Worm (Caenorhabditis elegans) whole organism, late embryonic: ENCODE measurements around the gene R09F10.5.
A peak's percentile ranks its signal among the peaks of the same experiment; 100 is the strongest.

Experiments
- K09A11.1 ChIP-seq: sonication (generic microtip); optimal IDR thresholded peaks from 2 replicates; lab custom pipeline; 2017; ENCODE audit warnings: antibody characterized with exemption, mild to moderate bottlenecking, missing genetic modification characterization, missing compliant biosample characterization; ENCODE audit not compliant: insufficient read depth
- T23F11.4 ChIP-seq: fragments of 200-800 bp; sonication (Bioruptor generic); optimal IDR thresholded peaks from 2 replicates; lab custom pipeline; 2018; ENCODE audit warnings: mild to moderate bottlenecking, missing genetic modification characterization, missing compliant biosample characterization
- ama-1 ChIP-seq: fragments of 150-350 bp; optimal IDR thresholded peaks from 2 replicates; lab custom pipeline; 2014
- ceh-14 ChIP-seq: sonication (generic microtip); optimal IDR thresholded peaks from 2 replicates; lab custom pipeline; 2016; ENCODE audit warnings: missing genotype, missing genetic modification characterization, missing compliant biosample characterization
- ceh-18 ChIP-seq: sonication (generic microtip); optimal IDR thresholded peaks from 2 replicates; lab custom pipeline; 2016; ENCODE audit warnings: missing genetic modification characterization, missing compliant biosample characterization
- ceh-22 ChIP-seq: sonication (generic microtip); optimal IDR thresholded peaks from 2 replicates; lab custom pipeline; 2017; ENCODE audit warnings: missing biosample characterization, missing genetic modification characterization
- ceh-24 ChIP-seq: sonication (generic microtip); optimal IDR thresholded peaks from 2 replicates; lab custom pipeline; 2016; ENCODE audit warnings: mild to moderate bottlenecking, missing genetic modification characterization, missing compliant biosample characterization
- ceh-30 ChIP-seq: fragments of 150-350 bp; optimal IDR thresholded peaks from 2 replicates; lab custom pipeline; 2014; ENCODE audit warnings: missing biosample characterization, missing genetic modification characterization
- ceh-45 ChIP-seq: fragments of 200-800 bp; sonication (Bioruptor generic); IDR thresholded peaks from 2 replicates; pipeline ENCODE4 v1.3.6; 2022; ENCODE audit warnings: missing genetic modification reagents, missing genetic modification characterization, missing compliant biosample characterization
- ceh-48 ChIP-seq: sonication (generic microtip); optimal IDR thresholded peaks from 2 replicates; lab custom pipeline; 2016; ENCODE audit warnings: missing genetic modification characterization, inconsistent platforms, missing compliant biosample characterization
- ceh-9 ChIP-seq: sonication (generic microtip); optimal IDR thresholded peaks from 2 replicates; lab custom pipeline; 2016; ENCODE audit warnings: mild to moderate bottlenecking, missing genetic modification characterization, inconsistent platforms, missing compliant biosample characterization
- che-1 ChIP-seq: sonication (generic microtip); optimal IDR thresholded peaks from 2 replicates; lab custom pipeline; 2016; ENCODE audit warnings: mild to moderate bottlenecking, missing genetic modification characterization, missing compliant biosample characterization
- dve-1 ChIP-seq: sonication (generic microtip); optimal IDR thresholded peaks from 2 replicates; lab custom pipeline; 2017; ENCODE audit warnings: antibody characterized with exemption, mild to moderate bottlenecking, missing genetic modification characterization, missing compliant biosample characterization
- elt-4 ChIP-seq: sonication (generic microtip); optimal IDR thresholded peaks from 2 replicates; lab custom pipeline; 2016; ENCODE audit warnings: missing genetic modification characterization, missing compliant biosample characterization
- ets-4 ChIP-seq: sonication (generic microtip); optimal IDR thresholded peaks from 2 replicates; lab custom pipeline; 2016; ENCODE audit warnings: missing genetic modification characterization, missing compliant biosample characterization
- eyg-1 ChIP-seq: sonication (generic microtip); optimal IDR thresholded peaks from 2 replicates; lab custom pipeline; 2016; ENCODE audit warnings: missing genotype, missing genetic modification characterization, missing compliant biosample characterization
- fax-1 ChIP-seq: sonication (generic microtip); optimal IDR thresholded peaks from 2 replicates; lab custom pipeline; 2016; ENCODE audit warnings: missing genotype, missing genetic modification characterization, missing compliant biosample characterization
- gmeb-2 ChIP-seq: sonication (generic microtip); optimal IDR thresholded peaks from 2 replicates; lab custom pipeline; 2016; ENCODE audit warnings: missing genetic modification characterization, inconsistent platforms, missing compliant biosample characterization
- hlh-30 ChIP-seq: sonication (generic microtip); optimal IDR thresholded peaks from 2 replicates; lab custom pipeline; 2017; ENCODE audit warnings: antibody characterized with exemption, missing genetic modification characterization, missing compliant biosample characterization; ENCODE audit not compliant: insufficient read depth
- nfya-1 ChIP-seq: sonication (generic microtip); optimal IDR thresholded peaks from 2 replicates; lab custom pipeline; 2017; ENCODE audit warnings: missing genetic modification characterization, mild to moderate bottlenecking, missing compliant biosample characterization, antibody characterized with exemption, moderate library complexity
- nhr-11 ChIP-seq: fragments of 150-350 bp; optimal IDR thresholded peaks from 2 replicates; lab custom pipeline; 2014; ENCODE audit warnings: missing biosample characterization, missing genetic modification characterization
- nhr-232 ChIP-seq: sonication (generic microtip); optimal IDR thresholded peaks from 2 replicates; lab custom pipeline; 2016; ENCODE audit warnings: missing genetic modification characterization, missing compliant biosample characterization
- npax-4 ChIP-seq: sonication (generic microtip); optimal IDR thresholded peaks from 2 replicates; lab custom pipeline; 2016; ENCODE audit warnings: missing genetic modification characterization, missing compliant biosample characterization
- odd-2 ChIP-seq: sonication (generic microtip); optimal IDR thresholded peaks from 2 replicates; lab custom pipeline; 2017; ENCODE audit warnings: antibody characterized with exemption, mild to moderate bottlenecking, missing genetic modification characterization, missing compliant biosample characterization
- pat-9 ChIP-seq: fragments of 200-800 bp; sonication (Bioruptor generic); optimal IDR thresholded peaks from 2 replicates; lab custom pipeline; 2018; ENCODE audit warnings: mild to moderate bottlenecking, missing genetic modification characterization, moderate library complexity, missing compliant biosample characterization
- pha-2 ChIP-seq: sonication (generic microtip); optimal IDR thresholded peaks from 2 replicates; lab custom pipeline; 2017; ENCODE audit warnings: mild to moderate bottlenecking, missing genetic modification characterization, missing compliant biosample characterization
- pqm-1 ChIP-seq: sonication (generic microtip); optimal IDR thresholded peaks from 2 replicates; lab custom pipeline; 2016; ENCODE audit warnings: missing genetic modification characterization, missing compliant biosample characterization
- pros-1 ChIP-seq: fragments of 150-350 bp; optimal IDR thresholded peaks from 2 replicates; lab custom pipeline; 2014; ENCODE audit warnings: missing biosample characterization, missing genetic modification reagents, missing genetic modification characterization
- ref-2 ChIP-seq: sonication (generic microtip); optimal IDR thresholded peaks from 2 replicates; lab custom pipeline; 2016; ENCODE audit warnings: missing genetic modification characterization, missing compliant biosample characterization
- rnt-1 ChIP-seq: sonication (generic microtip); optimal IDR thresholded peaks from 2 replicates; lab custom pipeline; 2016; ENCODE audit warnings: missing genetic modification characterization, missing compliant biosample characterization
- sdc-2 ChIP-seq: sonication (generic microtip); optimal IDR thresholded peaks from 2 replicates; lab custom pipeline; 2016; ENCODE audit warnings: missing genotype, missing genetic modification characterization, missing compliant biosample characterization
- sox-2 ChIP-seq: fragments of 200-800 bp; sonication (Bioruptor generic); IDR thresholded peaks from 2 replicates; pipeline ENCODE4 v1.3.6; 2022; ENCODE audit warnings: missing genetic modification reagents, missing genetic modification characterization, missing compliant biosample characterization
- sox-4 ChIP-seq: sonication (generic microtip); optimal IDR thresholded peaks from 2 replicates; lab custom pipeline; 2017; ENCODE audit warnings: mild to moderate bottlenecking, missing genetic modification characterization, inconsistent platforms, missing compliant biosample characterization
- syd-9 ChIP-seq: sonication (generic microtip); optimal IDR thresholded peaks from 2 replicates; lab custom pipeline; 2016; ENCODE audit warnings: mild to moderate bottlenecking, missing genetic modification characterization, moderate library complexity, missing compliant biosample characterization
- tbx-2 ChIP-seq: sonication (generic microtip); optimal IDR thresholded peaks from 2 replicates; lab custom pipeline; 2016; ENCODE audit warnings: missing genetic modification characterization, missing compliant biosample characterization
- tbx-7 ChIP-seq: sonication (generic microtip); optimal IDR thresholded peaks from 2 replicates; lab custom pipeline; 2016; ENCODE audit warnings: missing genotype, missing genetic modification characterization, missing compliant biosample characterization
- ttx-3 ChIP-seq: sonication (generic microtip); optimal IDR thresholded peaks from 2 replicates; lab custom pipeline; 2016; ENCODE audit warnings: missing genetic modification reagents, missing genetic modification characterization, missing compliant biosample characterization
- unc-42 ChIP-seq: sonication (generic microtip); optimal IDR thresholded peaks from 2 replicates; lab custom pipeline; 2016; ENCODE audit warnings: missing genotype, missing genetic modification characterization, missing compliant biosample characterization
- unc-55 ChIP-seq: sonication (generic microtip); optimal IDR thresholded peaks from 2 replicates; lab custom pipeline; 2017; ENCODE audit warnings: missing biosample characterization, missing genetic modification reagents, missing genetic modification characterization
- unc-86 ChIP-seq: sonication (generic microtip); optimal IDR thresholded peaks from 2 replicates; lab custom pipeline; 2016; ENCODE audit warnings: missing genetic modification characterization, missing compliant biosample characterization
- ztf-16 ChIP-seq: sonication (generic microtip); optimal IDR thresholded peaks from 2 replicates; lab custom pipeline; 2017; ENCODE audit warnings: missing genetic modification characterization, missing compliant biosample characterization

Gene R09F10.5

DNA sequence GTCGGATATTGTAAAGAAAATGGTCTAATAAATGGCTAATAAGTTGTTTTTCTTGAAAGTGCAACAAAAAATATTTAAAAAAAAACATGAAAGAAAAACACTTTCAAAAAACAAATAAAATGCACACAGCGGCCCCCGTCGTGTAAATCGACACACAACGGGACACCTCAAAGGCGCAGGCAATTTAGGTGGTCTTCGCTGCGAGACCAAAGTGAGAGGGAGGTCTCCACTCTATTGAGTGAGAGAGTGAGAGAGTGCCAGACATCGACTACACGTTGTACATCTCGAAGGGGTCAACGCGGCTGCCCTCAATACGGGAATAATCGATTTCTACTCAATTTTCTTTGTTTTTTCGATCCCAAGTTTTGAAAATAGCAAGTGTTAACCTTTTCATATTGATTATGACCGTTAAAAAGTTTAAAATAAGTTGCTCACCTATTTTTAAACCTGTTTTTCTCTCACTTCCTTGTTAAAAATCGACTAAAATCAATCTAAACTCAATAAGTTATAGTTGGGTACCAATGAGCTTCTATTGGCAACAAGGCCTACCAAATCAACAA lies 20.7 kb downstream of the R09F10.5 start, which contains the start of gene sec-16A.2 (continued):
- peak; percentile 18 for TF ChIP-seq dve-1 (tag; lab: Kevin White, UChicago)
- peak; percentile 69 for TF ChIP-seq nfya-1 (tag; lab: Kevin White, UChicago)

DNA sequence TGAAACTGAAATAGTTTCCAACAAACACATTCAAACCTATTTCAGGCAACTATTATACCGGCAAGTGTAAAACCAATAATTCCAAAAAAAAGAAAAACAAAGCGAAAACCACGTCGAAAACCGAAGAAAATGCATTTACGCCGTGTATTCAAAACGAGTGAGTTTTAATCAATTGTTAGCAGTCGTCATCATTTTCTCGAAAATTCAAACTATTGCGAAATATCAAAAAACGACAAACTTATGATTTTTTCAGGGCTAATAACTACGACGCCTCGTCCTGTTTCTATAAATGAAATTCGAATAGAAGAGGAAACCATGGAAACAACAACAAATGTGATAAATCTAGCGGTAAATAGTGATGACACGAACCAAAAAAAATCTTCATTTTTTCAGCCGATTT lies 21.3 kb downstream of the R09F10.5 start:
- TF ChIP-seq ttx-3 (tag; lab: Kevin White, UChicago) (no peak), syd-9 (tag; lab: Kevin White, UChicago) (no peak), ceh-24 (no peak), eyg-1 (no peak), unc-42 (tag; lab: Kevin White, UChicago) (no peak), T23F11.4 (GFP tag; lab: Kevin White, UChicago) (no peak), pros-1 (tag; lab: Kevin White, UChicago) (no peak), ceh-9 (tag; lab: Kevin White, UChicago) (no peak), ceh-48 (tag; lab: Kevin White, UChicago) (no peak), K09A11.1 (tag; lab: Kevin White, UChicago) (no peak), gmeb-2 (tag; lab: Kevin White, UChicago) (no peak)

DNA sequence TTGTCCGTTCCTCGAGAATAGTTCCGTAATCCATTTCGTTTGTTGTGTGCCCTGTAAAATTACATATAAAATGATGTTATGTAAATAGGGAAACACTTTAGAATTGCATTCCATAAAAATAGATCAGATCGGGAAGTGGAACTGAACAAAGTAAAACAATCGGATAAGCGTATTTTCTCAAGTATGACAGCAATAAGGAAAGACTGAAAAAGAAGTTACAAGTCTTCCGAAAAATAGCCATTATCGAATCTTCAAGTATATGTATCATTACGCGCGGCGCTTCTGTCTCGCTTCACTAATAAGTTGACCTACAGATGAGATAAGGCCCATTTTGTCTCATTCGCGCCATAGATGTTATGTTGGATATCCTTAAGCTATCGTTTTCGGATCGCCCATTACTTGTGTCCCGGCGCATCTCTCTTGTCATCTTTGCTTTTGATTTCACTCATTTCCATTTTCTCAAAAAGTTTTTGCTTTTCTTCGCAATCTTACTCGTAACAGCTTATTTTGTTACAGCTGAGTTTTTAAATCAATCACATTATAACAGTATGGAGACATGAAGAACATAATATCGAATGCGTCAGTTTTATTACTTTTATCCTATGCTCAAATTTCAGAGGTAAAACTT lies 22.2 kb downstream of the R09F10.5 start, which contains the start of the genes fis-2 and F13B9.2:
TSS of gene fis-2 (minus strand) at position 51 of the 628 bp plus-strand sequence.
TSS of gene F13B9.2 (plus strand) at position 515 of the 628 bp plus-strand sequence.
- TF ChIP-seq T23F11.4 (GFP tag; lab: Kevin White, UChicago) = no peak
- TF ChIP-seq ama-1 (lab: Kevin White, UChicago) = no peak
- no peak for TF ChIP-seq ceh-9 (tag; lab: Kevin White, UChicago)
- no peak for TF ChIP-seq che-1 (tag; lab: Kevin White, UChicago)
- no peak for TF ChIP-seq nhr-11 (tag; lab: Kevin White, UChicago)
- no peak for TF ChIP-seq gmeb-2 (tag; lab: Kevin White, UChicago)
- no peak for TF ChIP-seq fax-1
- TF ChIP-seq ceh-45 (GFP tag; lab: Robert Waterston, UW) = no peak

- TF ChIP-seq pat-9 (no peak), ceh-14 (tag; lab: Kevin White, UChicago) (no peak), ceh-18 (tag; lab: Kevin White, UChicago) (no peak), ref-2 (tag; lab: Kevin White, UChicago) (no peak), pha-2 (tag; lab: Kevin White, UChicago) (no peak), syd-9 (tag; lab: Kevin White, UChicago) (no peak), tbx-2 (tag; lab: Kevin White, UChicago) (no peak), nhr-232 (tag; lab: Kevin White, UChicago) (no peak), ets-4 (tag; lab: Kevin White, UChicago) (no peak), nfya-1 (tag; lab: Kevin White, UChicago) (no peak), pros-1 (tag; lab: Kevin White, UChicago) (no peak), sdc-2 (no peak), hlh-30 (tag; lab: Kevin White, UChicago) (no peak), ceh-48 (tag; lab: Kevin White, UChicago) (no peak), eyg-1 (no peak), nhr-11 (tag; lab: Kevin White, UChicago) (no peak)
Observed at ce11 chrX:8284003-8284402, 23.5 kb downstream of the R09F10.5 start.

- no peak for TF ChIP-seq unc-86 (tag; lab: Kevin White, UChicago)
- no peak for TF ChIP-seq sox-2 (GFP tag; lab: Robert Waterston, UW)
- TF ChIP-seq rnt-1 (tag; lab: Kevin White, UChicago) = no peak
- no peak for TF ChIP-seq dve-1 (tag; lab: Kevin White, UChicago)
- no peak for TF ChIP-seq ceh-22 (tag; lab: Kevin White, UChicago)
- no peak for TF ChIP-seq fax-1
- no peak for TF ChIP-seq ztf-16 (tag; lab: Kevin White, UChicago)
- no peak for TF ChIP-seq odd-2
- TF ChIP-seq nhr-232 (tag; lab: Kevin White, UChicago) = no peak
- no peak for TF ChIP-seq ceh-30
- TF ChIP-seq sox-4 (tag; lab: Kevin White, UChicago) = no peak
- no peak for TF ChIP-seq unc-55
- no peak for TF ChIP-seq ceh-18 (tag; lab: Kevin White, UChicago)
- no peak for TF ChIP-seq elt-4 (tag; lab: Kevin White, UChicago)
- no peak for TF ChIP-seq pqm-1 (tag; lab: Kevin White, UChicago)
- TF ChIP-seq ceh-9 (tag; lab: Kevin White, UChicago) = no peak
- no peak for TF ChIP-seq npax-4 (tag; lab: Kevin White, UChicago)
- TF ChIP-seq ceh-48 (tag; lab: Kevin White, UChicago) = no peak
- TF ChIP-seq tbx-7 = no peak
Observed at ce11 chrX:8276984-8277383, 30.5 kb downstream of the R09F10.5 start.
